Worm (Caenorhabditis elegans): Measurements from ENCODE around the gene nduv-2.

nduv-2 gene

ce11 chrV:13606651-13607242 lies 18.6 kb downstream of the nduv-2 start, which contains the start of gene fmo-4:
TSS of gene fmo-4 (minus strand) at chrV:13606701.
- no peak for TF ChIP-seq K09A11.1 (tag; optimal IDR thresholded peaks at IDR 0.05; ENCODE audit: insufficient read depth)
- TF ChIP-seq che-1 (tag; optimal IDR thresholded peaks at IDR 0.05): no peak
- no peak for TF ChIP-seq rnt-1 (tag; optimal IDR thresholded peaks at IDR 0.05)
- no peak for TF ChIP-seq ceh-2 (tag; optimal IDR thresholded peaks at IDR 0.05)
- TF ChIP-seq T23F11.4 (GFP tag; optimal IDR thresholded peaks at IDR 0.05): no peak
- no peak for TF ChIP-seq Y22D7AL.16 (tag; optimal IDR thresholded peaks at IDR 0.05)
- no peak for TF ChIP-seq C08G9.2 (tag; optimal IDR thresholded peaks at IDR 0.05)
- TF ChIP-seq madf-2 (tag; optimal IDR thresholded peaks at IDR 0.05): no peak
- TF ChIP-seq pha-4 (tag; optimal IDR thresholded peaks at IDR 0.05): no peak
- no peak for TF ChIP-seq tbx-2 (tag; optimal IDR thresholded peaks at IDR 0.05)
- TF ChIP-seq ets-4 (tag; optimal IDR thresholded peaks at IDR 0.05): no peak
- TF ChIP-seq odd-2 (tag; optimal IDR thresholded peaks at IDR 0.05): no peak
- TF ChIP-seq gmeb-2 (tag; optimal IDR thresholded peaks at IDR 0.05): no peak
- TF ChIP-seq pat-9 (tag; optimal IDR thresholded peaks at IDR 0.05): no peak
- TF ChIP-seq hlh-8 (tag; optimal IDR thresholded peaks at IDR 0.05): no peak
- no peak for TF ChIP-seq ceh-22 (tag; optimal IDR thresholded peaks at IDR 0.05)
- no peak for TF ChIP-seq ceh-14 (tag; optimal IDR thresholded peaks at IDR 0.05)
- TF ChIP-seq ref-2 (tag; optimal IDR thresholded peaks at IDR 0.05): no peak
- no peak for TF ChIP-seq ceh-18 (tag; optimal IDR thresholded peaks at IDR 0.05)
- TF ChIP-seq hlh-30 (tag; optimal IDR thresholded peaks at IDR 0.05; ENCODE audit: insufficient read depth): no peak

- no peak for TF ChIP-seq ama-1 (optimal IDR thresholded peaks at IDR 0.05)
- no peak for TF ChIP-seq ceh-48 (tag; optimal IDR thresholded peaks at IDR 0.05)
- no peak for TF ChIP-seq lim-6 (tag; optimal IDR thresholded peaks at IDR 0.05)
- no peak for TF ChIP-seq hlh-6 (tag; optimal IDR thresholded peaks at IDR 0.05)
- TF ChIP-seq eyg-1 (tag; optimal IDR thresholded peaks at IDR 0.05): no peak
- no peak for TF ChIP-seq lin-11 (tag; optimal IDR thresholded peaks at IDR 0.05)
- no peak for TF ChIP-seq pha-2 (tag; optimal IDR thresholded peaks at IDR 0.05)
- no peak for TF ChIP-seq ceh-30 (tag; optimal IDR thresholded peaks at IDR 0.05)
- no peak for TF ChIP-seq hlh-13 (GFP tag; optimal IDR thresholded peaks at IDR 0.05)
- TF ChIP-seq ceh-14 (tag; optimal IDR thresholded peaks at IDR 0.05): no peak
- TF ChIP-seq ceh-22 (tag; optimal IDR thresholded peaks at IDR 0.05): no peak
- TF ChIP-seq ceh-31 (tag; optimal IDR thresholded peaks at IDR 0.05): no peak
- no peak for TF ChIP-seq elt-2 (tag; optimal IDR thresholded peaks at IDR 0.05)
- no peak for TF ChIP-seq C08G9.2 (tag; optimal IDR thresholded peaks at IDR 0.05)
- TF ChIP-seq elt-4 (tag; optimal IDR thresholded peaks at IDR 0.05): no peak
- TF ChIP-seq nfya-1 (tag; optimal IDR thresholded peaks at IDR 0.05): no peak
- no peak for TF ChIP-seq pha-4 (tag; optimal IDR thresholded peaks at IDR 0.05)
These were observed 24.5 kb downstream of the nduv-2 start, which contains the start of gene rdy-2 for ce11 chrV:13600882-13601281. TSS of gene rdy-2 (minus strand) at chrV:13600982.

- TF ChIP-seq fkh-6 (tag; optimal IDR thresholded peaks at IDR 0.05): no peak
These were observed 27.0 kb downstream of the nduv-2 start for ce11 chrV:13598370-13598769.

- TF ChIP-seq C08G9.2 (tag; optimal IDR thresholded peaks at IDR 0.05) (no peak), pqm-1 (tag; optimal IDR thresholded peaks at IDR 0.05) (no peak), che-1 (tag; optimal IDR thresholded peaks at IDR 0.05) (no peak), syd-9 (tag; optimal IDR thresholded peaks at IDR 0.05) (no peak), ref-2 (tag; optimal IDR thresholded peaks at IDR 0.05) (no peak), F13H6.1 (tag; optimal IDR thresholded peaks at IDR 0.05) (no peak), ceh-31 (tag; optimal IDR thresholded peaks at IDR 0.05) (no peak), dmd-4 (tag; optimal IDR thresholded peaks at IDR 0.05; ENCODE audit: borderline replicate concordance) (no peak), ceh-24 (tag; optimal IDR thresholded peaks at IDR 0.05) (no peak), ceh-9 (tag; optimal IDR thresholded peaks at IDR 0.05) (no peak), dve-1 (tag; optimal IDR thresholded peaks at IDR 0.05) (no peak), eyg-1 (tag; optimal IDR thresholded peaks at IDR 0.05) (no peak), hlh-6 (tag; optimal IDR thresholded peaks at IDR 0.05) (no peak), fkh-10 (GFP tag; optimal IDR thresholded peaks at IDR 0.05) (no peak), unc-55 (GFP tag; optimal IDR thresholded peaks at IDR 0.05) (no peak), ceh-6 (GFP tag; optimal IDR thresholded peaks at IDR 0.05) (no peak), unc-86 (tag; optimal IDR thresholded peaks at IDR 0.05) (no peak)
These were observed 32.3 kb downstream of the nduv-2 start, which contains the start of gene F53F4.4 for ce11 chrV:13593083-13593482. TSS of gene F53F4.4 (plus strand) at chrV:13593383.
